Worm (Caenorhabditis elegans) whole organism, L1 larva: ENCODE results near the gene F44E5.1.

Experiments
- C04F5.9 ChIP-seq: sonication (generic microtip); optimal IDR thresholded peaks from 2 replicates; lab custom pipeline; 2016; ENCODE audit warnings: missing genetic modification characterization, missing compliant biosample characterization
- F16B12.6 ChIP-seq: fragments of 150-350 bp; optimal IDR thresholded peaks from 2 replicates; lab custom pipeline; 2014; ENCODE audit warnings: missing biosample characterization, missing genetic modification characterization
- ama-1 ChIP-seq: fragments of 150-350 bp; optimal IDR thresholded peaks from 2 replicates; lab custom pipeline; 2014
- blmp-1 ChIP-seq: fragments of 150-350 bp; optimal IDR thresholded peaks from 2 replicates; lab custom pipeline; 2014; ENCODE audit warnings: missing biosample characterization, missing genetic modification characterization
- ceh-82 ChIP-seq, 3 experiments: fragments of 150-350 bp in 1 of 3; sonication (generic microtip) in 2 of 3; optimal IDR thresholded peaks; 2 replicates each; lab custom pipeline; 2014 to 2017; ENCODE audit warnings: missing biosample characterization in 3 of 3, missing genetic modification characterization in 3 of 3
- ceh-88 ChIP-seq: fragments of 200-800 bp; sonication (Bioruptor generic); IDR thresholded peaks from 2 replicates; pipeline ENCODE4 v1.3.6; 2022; ENCODE audit warnings: missing genetic modification characterization, missing compliant biosample characterization
- ceh-90 ChIP-seq: sonication (generic microtip); optimal IDR thresholded peaks from 2 replicates; lab custom pipeline; 2016; ENCODE audit warnings: missing genetic modification characterization, missing compliant biosample characterization
- ces-1 ChIP-seq: fragments of 150-350 bp; optimal IDR thresholded peaks from 2 replicates; lab custom pipeline; 2014; ENCODE audit warnings: missing biosample characterization, missing genetic modification reagents, missing genetic modification characterization
- dpl-1 ChIP-seq, 3 experiments: fragments of 150-350 bp in 2 of 3; sonication (generic microtip) in 1 of 3; optimal IDR thresholded peaks; 2 replicates each; lab custom pipeline; 2014 to 2017; ENCODE audit warnings: missing biosample characterization in 3 of 3, missing genetic modification characterization in 3 of 3, missing genetic modification reagents in 3 of 3
- dsc-1 ChIP-seq: sonication (generic microtip); optimal IDR thresholded peaks from 2 replicates; lab custom pipeline; 2016; ENCODE audit warnings: mild to moderate bottlenecking, missing genetic modification characterization, missing compliant biosample characterization
- efl-1 ChIP-seq, 4 experiments: fragments of 150-350 bp; optimal IDR thresholded peaks in 3 of 4; peaks in 1 of 4; 1 replicate in 1 of 4; 2 replicates in 3 of 4; lab custom pipeline; 2014; ENCODE audit warnings: missing biosample characterization in 2 of 4, missing genetic modification characterization in 2 of 4, missing genetic modification reagents in 2 of 4
- efl-3 ChIP-seq: fragments of 200-800 bp; sonication (Bioruptor generic); optimal IDR thresholded peaks from 2 replicates; lab custom pipeline; 2018; ENCODE audit warnings: mild to moderate bottlenecking, missing genetic modification characterization, missing compliant biosample characterization
- egl-13 ChIP-seq: sonication (generic microtip); optimal IDR thresholded peaks from 2 replicates; lab custom pipeline; 2016; ENCODE audit warnings: missing genotype, missing genetic modification reagents, missing genetic modification characterization, missing compliant biosample characterization
- egl-27 ChIP-seq, 2 experiments: fragments of 150-350 bp in 1 of 2; sonication (generic microtip); optimal IDR thresholded peaks; 3 replicates each; lab custom pipeline; 2017 to 2018; ENCODE audit warnings: missing biosample characterization in 2 of 2, missing genetic modification characterization in 2 of 2, missing genetic modification reagents in 2 of 2
- elt-2 ChIP-seq: sonication (generic microtip); optimal IDR thresholded peaks from 2 replicates; lab custom pipeline; 2016; ENCODE audit warnings: missing genetic modification characterization, mild to moderate bottlenecking, inconsistent platforms, missing compliant biosample characterization, missing genetic modification reagents
- elt-3 ChIP-seq, 6 experiments: fragments of 150-350 bp in 1 of 6; sonication (generic microtip); optimal IDR thresholded peaks; 2 replicates each; lab custom pipeline; 2017 to 2018; ENCODE audit warnings: missing biosample characterization in 6 of 6, missing genetic modification characterization in 6 of 6, inconsistent platforms in 1 of 6
- fkh-4 ChIP-seq: sonication (generic microtip); optimal IDR thresholded peaks from 2 replicates; lab custom pipeline; 2016; ENCODE audit warnings: missing compliant biosample characterization, missing genetic modification characterization, borderline replicate concordance
- fos-1 ChIP-seq: fragments of 150-350 bp; optimal IDR thresholded peaks from 2 replicates; lab custom pipeline; 2014; ENCODE audit warnings: missing biosample characterization, missing genetic modification characterization
- grh-1 ChIP-seq: fragments of 200-800 bp; sonication (Bioruptor generic); IDR thresholded peaks from 2 replicates; pipeline ENCODE4 v1.3.6; 2022; ENCODE audit warnings: missing genetic modification reagents, missing genetic modification characterization, missing compliant biosample characterization
- hlh-4 ChIP-seq: sonication (generic microtip); optimal IDR thresholded peaks from 2 replicates; lab custom pipeline; 2016; ENCODE audit warnings: mild to moderate bottlenecking, missing genetic modification characterization, missing compliant biosample characterization
- irx-1 ChIP-seq: sonication (generic microtip); optimal IDR thresholded peaks from 2 replicates; lab custom pipeline; 2016; ENCODE audit warnings: missing genetic modification characterization, missing compliant biosample characterization
- isw-1 ChIP-seq: fragments of 200-800 bp; sonication (Bioruptor generic); IDR thresholded peaks from 2 replicates; pipeline ENCODE4 v1.3.6; 2022; ENCODE audit warnings: missing genetic modification characterization, missing compliant biosample characterization
- lin-13 ChIP-seq: fragments of 150-350 bp; optimal IDR thresholded peaks from 2 replicates; lab custom pipeline; 2014; ENCODE audit warnings: missing biosample characterization, missing genetic modification reagents, missing genetic modification characterization
- lin-14 ChIP-seq: fragments of 200-800 bp; sonication (Bioruptor generic); optimal IDR thresholded peaks from 2 replicates; lab custom pipeline; 2018; ENCODE audit warnings: mild to moderate bottlenecking, missing genetic modification characterization, moderate library complexity, missing compliant biosample characterization
- lin-15B ChIP-seq: fragments of 150-350 bp; sonication (generic microtip); optimal IDR thresholded peaks from 3 replicates; lab custom pipeline; 2014; ENCODE audit warnings: missing biosample characterization, missing genetic modification characterization
- lin-35 ChIP-seq, 2 experiments: fragments of 150-350 bp; optimal IDR thresholded peaks; 2 replicates each; lab custom pipeline; 2014; ENCODE audit warnings: missing biosample characterization in 2 of 2, missing genetic modification characterization in 2 of 2, missing genetic modification reagents in 2 of 2
- lin-39 ChIP-seq: fragments of 150-350 bp; optimal IDR thresholded peaks from 2 replicates; lab custom pipeline; 2014; ENCODE audit warnings: missing biosample characterization, missing genetic modification reagents, missing genetic modification characterization
- lir-3 ChIP-seq: sonication (generic microtip); optimal IDR thresholded peaks from 2 replicates; lab custom pipeline; 2016; ENCODE audit warnings: mild to moderate bottlenecking, missing genetic modification characterization, moderate library complexity, missing compliant biosample characterization; ENCODE audit not compliant: poor library complexity
- lsy-2 ChIP-seq, 2 experiments: fragments of 150-350 bp; optimal IDR thresholded peaks; 2 replicates each; lab custom pipeline; 2014; ENCODE audit warnings: missing biosample characterization in 2 of 2, missing genetic modification characterization in 2 of 2
- mdl-1 ChIP-seq, 2 experiments: fragments of 150-350 bp; optimal IDR thresholded peaks; 2 replicates each; lab custom pipeline; 2014 to 2017; ENCODE audit warnings: missing biosample characterization in 2 of 2, missing genetic modification characterization in 2 of 2, inconsistent platforms in 1 of 2
- mef-2 ChIP-seq: fragments of 150-350 bp; optimal IDR thresholded peaks from 2 replicates; lab custom pipeline; 2014; ENCODE audit warnings: missing biosample characterization, missing genetic modification characterization
- mep-1 ChIP-seq: fragments of 150-350 bp; optimal IDR thresholded peaks from 2 replicates; lab custom pipeline; 2014; ENCODE audit warnings: missing biosample characterization, missing genetic modification characterization
- nhr-11 ChIP-seq: fragments of 150-350 bp; optimal IDR thresholded peaks from 2 replicates; lab custom pipeline; 2014; ENCODE audit warnings: missing biosample characterization, missing genetic modification characterization
- nhr-12 ChIP-seq: sonication (generic microtip); optimal IDR thresholded peaks from 2 replicates; lab custom pipeline; 2017; ENCODE audit warnings: missing biosample characterization, missing genetic modification characterization
- nhr-19 ChIP-seq: fragments of 200-800 bp; sonication (Bioruptor generic); conservative IDR thresholded peaks from 2 replicates; pipeline ENCODE4 v1.3.6; 2022; ENCODE audit warnings: missing genetic modification characterization, missing compliant biosample characterization
- nhr-20 ChIP-seq: sonication (generic microtip); optimal IDR thresholded peaks from 2 replicates; lab custom pipeline; 2016; ENCODE audit warnings: mild to moderate bottlenecking, missing genetic modification characterization, missing compliant biosample characterization
- nhr-47 ChIP-seq: sonication (generic microtip); optimal IDR thresholded peaks from 2 replicates; lab custom pipeline; 2016; ENCODE audit warnings: mild to moderate bottlenecking, missing genetic modification characterization, moderate library complexity, missing compliant biosample characterization
- nhr-71 ChIP-seq: sonication (generic microtip); optimal IDR thresholded peaks from 2 replicates; lab custom pipeline; 2016; ENCODE audit warnings: mild to moderate bottlenecking, missing genetic modification characterization, moderate library complexity, missing compliant biosample characterization
- nhr-76 ChIP-seq: sonication (generic microtip); optimal IDR thresholded peaks from 2 replicates; lab custom pipeline; 2017; ENCODE audit warnings: missing biosample characterization, missing genetic modification characterization
- nhr-77 ChIP-seq: fragments of 150-350 bp; optimal IDR thresholded peaks from 2 replicates; lab custom pipeline; 2014; ENCODE audit warnings: missing biosample characterization, missing genetic modification characterization
- nhr-84 ChIP-seq: sonication (generic microtip); optimal IDR thresholded peaks from 2 replicates; lab custom pipeline; 2017; ENCODE audit warnings: missing biosample characterization, missing genetic modification characterization
- nhr-85 ChIP-seq: sonication (generic microtip); peaks from one replicate; lab custom pipeline; 2016; ENCODE audit warnings: missing genetic modification characterization, inconsistent platforms, missing compliant biosample characterization
- nhr-90 ChIP-seq: sonication (generic microtip); optimal IDR thresholded peaks from 2 replicates; lab custom pipeline; 2016; ENCODE audit warnings: mild to moderate bottlenecking, missing genetic modification characterization, missing compliant biosample characterization; ENCODE audit not compliant: poor library complexity
- pqm-1 ChIP-seq: sonication (generic microtip); optimal IDR thresholded peaks from 3 replicates; lab custom pipeline; 2017; ENCODE audit warnings: missing biosample characterization, missing genetic modification characterization
- rnt-1 ChIP-seq: sonication (generic microtip); optimal IDR thresholded peaks from 2 replicates; lab custom pipeline; 2016; ENCODE audit warnings: mild to moderate bottlenecking, missing genetic modification characterization, moderate library complexity, missing compliant biosample characterization
- skn-1 ChIP-seq: fragments of 150-350 bp; optimal IDR thresholded peaks from 2 replicates; lab custom pipeline; 2014; ENCODE audit warnings: missing biosample characterization, missing genetic modification characterization
- snpc-4 ChIP-seq: fragments of 150-350 bp; optimal IDR thresholded peaks from 2 replicates; lab custom pipeline; 2014; ENCODE audit warnings: missing biosample characterization, missing genetic modification characterization
- snu-23 ChIP-seq: sonication (generic microtip); optimal IDR thresholded peaks from 2 replicates; lab custom pipeline; 2016; ENCODE audit warnings: missing genetic modification characterization, missing compliant biosample characterization
- sup-37 ChIP-seq: fragments of 200-800 bp; sonication (Bioruptor generic); optimal IDR thresholded peaks from 2 replicates; lab custom pipeline; 2018; ENCODE audit warnings: mild to moderate bottlenecking, missing genetic modification characterization, missing compliant biosample characterization
- swsn-7 ChIP-seq: sonication (generic microtip); optimal IDR thresholded peaks from 2 replicates; lab custom pipeline; 2016; ENCODE audit warnings: missing genetic modification characterization, missing compliant biosample characterization
- tbx-2 ChIP-seq: sonication (generic microtip); optimal IDR thresholded peaks from 2 replicates; lab custom pipeline; 2016; ENCODE audit warnings: missing genetic modification characterization, missing compliant biosample characterization
- vab-15 ChIP-seq: sonication (generic microtip); optimal IDR thresholded peaks from 2 replicates; lab custom pipeline; 2017; ENCODE audit warnings: missing genotype, mild to moderate bottlenecking, missing genetic modification characterization, missing compliant biosample characterization

The F44E5.1 gene

DNA sequence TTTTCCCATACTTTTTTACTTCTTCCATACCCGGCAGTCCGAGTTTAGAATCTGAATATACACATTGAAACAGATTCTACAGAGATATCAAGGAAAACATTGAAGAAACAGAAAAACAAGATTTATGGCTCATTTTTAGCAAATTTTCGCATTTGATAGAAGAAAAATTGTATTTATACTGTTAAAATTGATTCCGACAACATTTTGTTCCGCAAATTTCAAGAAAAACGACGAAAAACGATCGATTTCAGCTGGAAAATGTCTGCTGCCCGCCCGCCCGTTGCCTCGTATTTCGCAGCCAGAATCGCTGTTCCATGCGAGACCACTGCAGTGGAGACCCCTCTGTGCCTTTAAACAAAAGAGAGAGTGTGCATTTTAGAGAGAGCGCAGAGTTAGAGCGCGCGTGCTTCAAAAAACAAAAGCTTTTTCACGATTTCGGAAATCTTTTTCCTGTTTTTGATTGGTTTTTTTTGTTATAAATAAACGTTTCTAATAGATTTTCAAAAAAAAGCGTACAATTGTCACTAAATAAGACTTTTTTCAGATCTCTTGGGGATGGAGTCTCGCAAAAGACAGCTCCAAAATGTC, 3.6 kb upstream of the F44E5.1 start, which contains the start of the genes patr-1 and dna-2:
patr-1 (minus strand) TSS at position 51 of the 588 bp plus-strand sequence.
dna-2 (plus strand) TSS at position 538 of the 588 bp plus-strand sequence.
- TF ChIP-seq egl-13 (tag; lab: Kevin White, UChicago): peak; percentile 4
- TF ChIP-seq skn-1 (tag; lab: Kevin White, UChicago): peak; percentile 79
- no peak for TF ChIP-seq hlh-4 (tag; lab: Kevin White, UChicago)
- TF ChIP-seq fkh-4 (tag; lab: Kevin White, UChicago): no peak
- TF ChIP-seq swsn-7 (tag; lab: Kevin White, UChicago): peak; percentile 36
- peak; percentile 14 for TF ChIP-seq irx-1 (tag; lab: Kevin White, UChicago)
- TF ChIP-seq nhr-19 (GFP tag; lab: Robert Waterston, UW): peak; percentile 58
- TF ChIP-seq snu-23 (GFP tag; lab: Kevin White, UChicago): peak; percentile 55
- no peak for TF ChIP-seq ama-1 (lab: Kevin White, UChicago)
- no peak for TF ChIP-seq ceh-88
- no peak for TF ChIP-seq nhr-71 (tag; lab: Kevin White, UChicago)
- peak in 1 of 2 experiments; percentile 71 for TF ChIP-seq mdl-1 (tag; optimal IDR thresholded peaks at IDR 0.05; lab: Kevin White, UChicago)
- peak; percentile 86 to 91 (median 90) for TF ChIP-seq dpl-1 (GFP tag; optimal IDR thresholded peaks at IDR 0.05; lab: Kevin White, UChicago)
- peak; percentile 79 for TF ChIP-seq rnt-1 (tag; lab: Kevin White, UChicago)
- TF ChIP-seq nhr-85 (tag; lab: Kevin White, UChicago): peak; percentile 52
- TF ChIP-seq nhr-84 (tag; lab: Kevin White, UChicago): no peak
- no peak for TF ChIP-seq nhr-12 (tag; lab: Kevin White, UChicago)
- TF ChIP-seq elt-2 (tag; lab: Kevin White, UChicago): no peak
- TF ChIP-seq vab-15 (tag; lab: Kevin White, UChicago): no peak
- TF ChIP-seq elt-3 (tag; optimal IDR thresholded peaks at IDR 0.05; lab: Kevin White, UChicago): peak in 1 of 6 experiments; percentile 18
- no peak for TF ChIP-seq pqm-1 (tag; lab: Kevin White, UChicago)
- TF ChIP-seq nhr-77 (tag; lab: Kevin White, UChicago): peak; percentile 14
- no peak for TF ChIP-seq ceh-90 (tag; lab: Kevin White, UChicago)
- TF ChIP-seq nhr-11 (tag; lab: Kevin White, UChicago): no peak
- TF ChIP-seq snpc-4 (tag; lab: Kevin White, UChicago): peak; percentile 16
- TF ChIP-seq efl-3: no peak
- no peak for TF ChIP-seq lir-3 (tag; lab: Kevin White, UChicago)
- TF ChIP-seq efl-1 (optimal IDR thresholded peaks at IDR 0.05; lab: Kevin White, UChicago): peak; percentile 81 to 93
- peak; percentile 92 to 99 for TF ChIP-seq efl-1 (GFP tag; optimal IDR thresholded peaks at IDR 0.05 in 1 of 2; lab: Kevin White, UChicago)
- TF ChIP-seq nhr-90 (tag; lab: Kevin White, UChicago): no peak
- TF ChIP-seq ceh-82 (tag; optimal IDR thresholded peaks at IDR 0.05; lab: Kevin White, UChicago): peak in 2 of 3 experiments; percentile 60 to 79
- TF ChIP-seq C04F5.9 (tag; lab: Kevin White, UChicago): no peak
- TF ChIP-seq lin-15B: peak; percentile 31
- TF ChIP-seq egl-27 (tag; optimal IDR thresholded peaks at IDR 0.05; lab: Kevin White, UChicago): no peak
- TF ChIP-seq lsy-2 (tag; optimal IDR thresholded peaks at IDR 0.05; lab: Kevin White, UChicago): peak; percentile 80 to 86
- peak; percentile 52 for TF ChIP-seq blmp-1 (tag; lab: Kevin White, UChicago)
- TF ChIP-seq lin-13: peak; percentile 16
- TF ChIP-seq tbx-2 (tag; lab: Kevin White, UChicago): peak; percentile 61
- peak; percentile 37 for TF ChIP-seq F16B12.6 (tag; lab: Kevin White, UChicago)
- TF ChIP-seq grh-1 (GFP tag; lab: Robert Waterston, UW): peak; percentile 36; the same call in 1 of the 2 replicates
- TF ChIP-seq lin-39 (tag; lab: Kevin White, UChicago): no peak
- peak; percentile 57 for TF ChIP-seq lin-14 (GFP tag; lab: Kevin White, UChicago)
- TF ChIP-seq nhr-20 (tag; lab: Kevin White, UChicago): peak; percentile 42
- no peak for TF ChIP-seq nhr-76 (tag; lab: Kevin White, UChicago)
- peak; percentile 13 for TF ChIP-seq dsc-1 (tag; lab: Kevin White, UChicago)
- TF ChIP-seq nhr-47 (tag; lab: Kevin White, UChicago): no peak
- peak; percentile 53 for TF ChIP-seq fos-1 (tag; lab: Kevin White, UChicago)
- TF ChIP-seq mep-1 (tag; lab: Kevin White, UChicago): peak; percentile 69
- no peak for TF ChIP-seq sup-37
- peak; percentile 67 for TF ChIP-seq isw-1 (GFP tag; lab: Robert Waterston, UW)
- peak; percentile 86 to 96 for TF ChIP-seq lin-35 (GFP tag; optimal IDR thresholded peaks at IDR 0.05; lab: Kevin White, UChicago)
- TF ChIP-seq ces-1 (GFP tag; lab: Kevin White, UChicago): no peak
- peak; percentile 25 for TF ChIP-seq mef-2
